Worm (Caenorhabditis elegans) whole organism, L2 larva: ENCODE data around the gene R10D12.7.

ENCODE experiments used
- C34F6.9 ChIP-seq: fragments of 150-350 bp; optimal IDR thresholded peaks from 2 replicates; lab custom pipeline; 2014; ENCODE audit warnings: missing biosample characterization, missing genetic modification characterization
- F13H6.1 ChIP-seq: sonication (generic microtip); optimal IDR thresholded peaks from 2 replicates; lab custom pipeline; 2016; ENCODE audit warnings: missing genetic modification characterization, missing compliant biosample characterization
- R02D3.7 ChIP-seq: fragments of 150-350 bp; optimal IDR thresholded peaks from 2 replicates; lab custom pipeline; 2014; ENCODE audit warnings: missing biosample characterization, missing genetic modification characterization
- ZK546.5 ChIP-seq: sonication (generic microtip); optimal IDR thresholded peaks from 2 replicates; lab custom pipeline; 2017; ENCODE audit warnings: missing biosample characterization, missing genetic modification characterization
- alr-1 ChIP-seq: fragments of 150-350 bp; optimal IDR thresholded peaks from 2 replicates; lab custom pipeline; 2014; ENCODE audit warnings: missing biosample characterization, missing genetic modification characterization
- ama-1 ChIP-seq: fragments of 150-350 bp; optimal IDR thresholded peaks from 2 replicates; lab custom pipeline; 2018; ENCODE audit warnings: inconsistent platforms
- blmp-1 ChIP-seq: sonication (generic microtip); optimal IDR thresholded peaks from 2 replicates; lab custom pipeline; 2017; ENCODE audit warnings: missing genetic modification characterization, mild to moderate bottlenecking, missing compliant biosample characterization, antibody characterized with exemption, moderate library complexity; ENCODE audit not compliant: insufficient read depth
- ceh-82 ChIP-seq: fragments of 150-350 bp; optimal IDR thresholded peaks from 2 replicates; lab custom pipeline; 2014; ENCODE audit warnings: missing biosample characterization, missing genetic modification characterization
- dmd-4 ChIP-seq: sonication (generic microtip); optimal IDR thresholded peaks from 2 replicates; lab custom pipeline; 2017; ENCODE audit warnings: missing biosample characterization, missing genetic modification characterization
- egl-27 ChIP-seq: sonication (generic microtip); optimal IDR thresholded peaks from 3 replicates; lab custom pipeline; 2017; ENCODE audit warnings: missing biosample characterization, missing genetic modification reagents, missing genetic modification characterization
- elt-1 ChIP-seq: fragments of 150-350 bp; optimal IDR thresholded peaks from 2 replicates; lab custom pipeline; 2014; ENCODE audit warnings: missing biosample characterization, missing genetic modification characterization
- elt-3 ChIP-seq: sonication (generic microtip); optimal IDR thresholded peaks from 2 replicates; lab custom pipeline; 2017; ENCODE audit warnings: missing biosample characterization, missing genetic modification characterization
- fos-1 ChIP-seq: fragments of 150-350 bp; optimal IDR thresholded peaks from 2 replicates; lab custom pipeline; 2014; ENCODE audit warnings: missing biosample characterization, missing genetic modification characterization
- lin-13 ChIP-seq: fragments of 150-350 bp; optimal IDR thresholded peaks from 2 replicates; lab custom pipeline; 2014; ENCODE audit warnings: missing biosample characterization, missing genetic modification reagents, missing genetic modification characterization
- lsy-2 ChIP-seq, 2 experiments: fragments of 150-350 bp in 1 of 2; sonication (generic microtip) in 1 of 2; optimal IDR thresholded peaks; 2 replicates each; lab custom pipeline; 2014 to 2017; ENCODE audit warnings: missing biosample characterization in 2 of 2, missing genetic modification characterization in 2 of 2
- mbf-1 ChIP-seq: sonication (generic microtip); optimal IDR thresholded peaks from 2 replicates; lab custom pipeline; 2017; ENCODE audit warnings: missing biosample characterization, missing genetic modification characterization
- mdl-1 ChIP-seq, 2 experiments: fragments of 150-350 bp in 1 of 2; sonication (generic microtip) in 1 of 2; optimal IDR thresholded peaks; 2 replicates each; lab custom pipeline; 2017; ENCODE audit warnings: missing biosample characterization in 2 of 2, missing genetic modification characterization in 2 of 2
- nhr-10 ChIP-seq: sonication (generic microtip); optimal IDR thresholded peaks from 2 replicates; lab custom pipeline; 2017; ENCODE audit warnings: missing biosample characterization, missing genetic modification characterization
- nhr-11 ChIP-seq: fragments of 150-350 bp; optimal IDR thresholded peaks from 2 replicates; lab custom pipeline; 2014; ENCODE audit warnings: missing biosample characterization, missing genetic modification characterization
- nhr-12 ChIP-seq: fragments of 150-350 bp; optimal IDR thresholded peaks from 2 replicates; lab custom pipeline; 2014; ENCODE audit warnings: missing biosample characterization, missing genetic modification characterization
- nhr-129 ChIP-seq: fragments of 150-350 bp; optimal IDR thresholded peaks from 2 replicates; lab custom pipeline; 2014; ENCODE audit warnings: missing biosample characterization, missing genetic modification characterization
- nhr-23 ChIP-seq: fragments of 150-350 bp; optimal IDR thresholded peaks from 2 replicates; lab custom pipeline; 2014; ENCODE audit warnings: missing biosample characterization, missing genetic modification reagents, missing genetic modification characterization
- nhr-237 ChIP-seq: fragments of 150-350 bp; optimal IDR thresholded peaks from 2 replicates; lab custom pipeline; 2014; ENCODE audit warnings: missing biosample characterization, missing genetic modification characterization
- nhr-25 ChIP-seq: fragments of 150-350 bp; sonication (generic microtip); optimal IDR thresholded peaks from 3 replicates; lab custom pipeline; 2014; ENCODE audit warnings: missing biosample characterization, missing genetic modification characterization
- sem-4 ChIP-seq: fragments of 150-350 bp; optimal IDR thresholded peaks from 2 replicates; lab custom pipeline; 2014; ENCODE audit warnings: missing biosample characterization, missing genetic modification reagents, missing genetic modification characterization
- skn-1 ChIP-seq: sonication (generic microtip); optimal IDR thresholded peaks from 2 replicates; lab custom pipeline; 2017; ENCODE audit warnings: missing biosample characterization, missing genetic modification characterization
- sma-9 ChIP-seq, 2 experiments: fragments of 150-350 bp in 1 of 2; sonication (generic microtip) in 1 of 2; optimal IDR thresholded peaks; 2 replicates each; lab custom pipeline; 2014 to 2016; ENCODE audit warnings: missing genetic modification characterization in 2 of 2, mild to moderate bottlenecking in 1 of 2, missing biosample characterization in 1 of 2, missing compliant biosample characterization in 1 of 2, missing genetic modification reagents in 1 of 2, moderate library complexity in 1 of 2
- snpc-4 ChIP-seq: fragments of 150-350 bp; optimal IDR thresholded peaks from 2 replicates; lab custom pipeline; 2014; ENCODE audit warnings: missing biosample characterization, missing genetic modification characterization
- unc-39 ChIP-seq: fragments of 150-350 bp; optimal IDR thresholded peaks from 2 replicates; lab custom pipeline; 2014; ENCODE audit warnings: missing biosample characterization, missing genetic modification characterization
- zag-1 ChIP-seq: fragments of 150-350 bp; optimal IDR thresholded peaks from 2 replicates; lab custom pipeline; 2014; ENCODE audit warnings: missing biosample characterization, missing genetic modification characterization
- ztf-1 ChIP-seq: fragments of 200-800 bp; sonication (Bioruptor generic); conservative IDR thresholded peaks from 2 replicates; pipeline ENCODE4 v1.3.6; 2022; ENCODE audit warnings: missing genetic modification characterization, missing compliant biosample characterization
- ztf-11 ChIP-seq: sonication (generic microtip); optimal IDR thresholded peaks from 2 replicates; lab custom pipeline; 2017; ENCODE audit warnings: missing biosample characterization, missing genetic modification characterization
- ztf-4 ChIP-seq: fragments of 150-350 bp; optimal IDR thresholded peaks from 2 replicates; lab custom pipeline; 2014; ENCODE audit warnings: missing biosample characterization, missing genetic modification characterization

The R10D12.7 gene

ce11 chrV:13915390-13915789, 34.5 kb upstream of the R10D12.7 start, which contains the start of gene gcy-32:
Gene gcy-32 (minus strand): TSS chrV:13915490.
- TF ChIP-seq skn-1 (no peak), nhr-11 (no peak), zag-1 (tag; lab: Kevin White, UChicago) (no peak), F13H6.1 (tag; lab: Kevin White, UChicago) (no peak)

- no peak for TF ChIP-seq C34F6.9 (tag; lab: Kevin White, UChicago)
- TF ChIP-seq nhr-23 (tag; lab: Kevin White, UChicago), result no peak
These were observed 33.7 kb upstream of the R10D12.7 start, which contains the start of gene str-252 for ce11 chrV:13916196-13916595. Gene str-252 (plus strand): TSS chrV:13916496.

- TF ChIP-seq ZK546.5 (tag; lab: Kevin White, UChicago) (no peak), lin-13 (GFP tag; lab: Kevin White, UChicago) (no peak), fos-1 (no peak), egl-27 (tag; lab: Kevin White, UChicago) (no peak), ztf-1 (GFP tag; lab: Robert Waterston, UW) (no peak), nhr-23 (tag; lab: Kevin White, UChicago) (no peak), nhr-12 (tag; lab: Kevin White, UChicago) (no peak), elt-3 (tag; lab: Kevin White, UChicago) (no peak), ama-1 (no peak), ztf-11 (no peak), R02D3.7 (tag; lab: Kevin White, UChicago) (no peak), mdl-1 (tag; optimal IDR thresholded peaks at IDR 0.05; lab: Kevin White, UChicago) (no peak), nhr-237 (no peak), ceh-82 (no peak), blmp-1 (tag; lab: Kevin White, UChicago) (no peak), unc-39 (tag; lab: Kevin White, UChicago) (no peak), C34F6.9 (tag; lab: Kevin White, UChicago) (no peak), lsy-2 (tag; optimal IDR thresholded peaks at IDR 0.05; lab: Kevin White, UChicago) (no peak), nhr-25 (tag; lab: Kevin White, UChicago) (no peak)
These were observed 31.5 kb upstream of the R10D12.7 start, which contains the start of gene str-250 for ce11 chrV:13918341-13918740. Gene str-250 (plus strand): TSS chrV:13918641.

- no peak for TF ChIP-seq sem-4 (tag; lab: Kevin White, UChicago)
These were observed 29.1 kb upstream of the R10D12.7 start, which contains the start of gene srx-42 for ce11 chrV:13920730-13921129. Gene srx-42 (plus strand): TSS chrV:13921030.

ce11 chrV:13923851-13924250, 26.0 kb upstream of the R10D12.7 start, which contains the start of gene srxa-11:
Gene srxa-11 (plus strand): TSS chrV:13924151.
- TF ChIP-seq elt-3 (tag; lab: Kevin White, UChicago) (no peak), elt-1 (tag; lab: Kevin White, UChicago) (no peak), nhr-12 (tag; lab: Kevin White, UChicago) (no peak), C34F6.9 (tag; lab: Kevin White, UChicago) (no peak)

- TF ChIP-seq nhr-129 (tag; lab: Kevin White, UChicago) (no peak), elt-3 (tag; lab: Kevin White, UChicago) (no peak), nhr-10 (tag; lab: Kevin White, UChicago) (no peak), sem-4 (tag; lab: Kevin White, UChicago) (no peak), mbf-1 (no peak), snpc-4 (tag; lab: Kevin White, UChicago) (no peak), R02D3.7 (tag; lab: Kevin White, UChicago) (no peak), blmp-1 (tag; lab: Kevin White, UChicago) (no peak), nhr-237 (no peak), alr-1 (tag; lab: Kevin White, UChicago) (no peak), dmd-4 (tag; lab: Kevin White, UChicago) (no peak), sma-9 (GFP tag; optimal IDR thresholded peaks at IDR 0.05; lab: Kevin White, UChicago) (no peak), sma-9 (tag; optimal IDR thresholded peaks at IDR 0.05; lab: Kevin White, UChicago) (no peak), ceh-82 (no peak), ztf-4 (no peak), ama-1 (no peak), nhr-12 (tag; lab: Kevin White, UChicago) (no peak), nhr-25 (tag; lab: Kevin White, UChicago) (no peak)
These were observed 23.5 kb upstream of the R10D12.7 start, which contains the start of gene srxa-12 for ce11 chrV:13926398-13926797. Gene srxa-12 (plus strand): TSS chrV:13926698.
